Worm (Caenorhabditis elegans) whole organism, late embryonic: ENCODE results near the gene ins-8.

Experiments used
- F13H6.1 ChIP-seq: sonication (generic microtip); optimal IDR thresholded peaks from 2 replicates; lab custom pipeline; 2016; ENCODE audit warnings: missing genetic modification characterization, missing compliant biosample characterization
- K09A11.1 ChIP-seq: sonication (generic microtip); optimal IDR thresholded peaks from 2 replicates; lab custom pipeline; 2017; ENCODE audit warnings: antibody characterized with exemption, mild to moderate bottlenecking, missing genetic modification characterization, missing compliant biosample characterization; ENCODE audit not compliant: insufficient read depth
- Y22D7AL.16 ChIP-seq: sonication (generic microtip); optimal IDR thresholded peaks from 2 replicates; lab custom pipeline; 2016; ENCODE audit warnings: missing genetic modification characterization, missing compliant biosample characterization
- ahr-1 ChIP-seq: sonication (generic microtip); optimal IDR thresholded peaks from 2 replicates; lab custom pipeline; 2016; ENCODE audit warnings: missing genetic modification characterization, missing compliant biosample characterization
- ceh-18 ChIP-seq: sonication (generic microtip); optimal IDR thresholded peaks from 2 replicates; lab custom pipeline; 2016; ENCODE audit warnings: missing genetic modification characterization, missing compliant biosample characterization
- ceh-2 ChIP-seq: sonication (generic microtip); optimal IDR thresholded peaks from 2 replicates; lab custom pipeline; 2016; ENCODE audit warnings: missing genotype, missing genetic modification characterization, missing compliant biosample characterization
- ceh-22 ChIP-seq: sonication (generic microtip); optimal IDR thresholded peaks from 2 replicates; lab custom pipeline; 2017; ENCODE audit warnings: missing biosample characterization, missing genetic modification characterization
- ceh-30 ChIP-seq: fragments of 150-350 bp; optimal IDR thresholded peaks from 2 replicates; lab custom pipeline; 2014; ENCODE audit warnings: missing biosample characterization, missing genetic modification characterization
- ceh-34 ChIP-seq: sonication (generic microtip); optimal IDR thresholded peaks from 2 replicates; lab custom pipeline; 2016; ENCODE audit warnings: mild to moderate bottlenecking, missing genetic modification characterization, missing compliant biosample characterization
- ceh-48 ChIP-seq: sonication (generic microtip); optimal IDR thresholded peaks from 2 replicates; lab custom pipeline; 2016; ENCODE audit warnings: missing genetic modification characterization, inconsistent platforms, missing compliant biosample characterization
- ceh-6 ChIP-seq: fragments of 200-800 bp; sonication (Bioruptor generic); optimal IDR thresholded peaks from 2 replicates; lab custom pipeline; 2018; ENCODE audit warnings: mild to moderate bottlenecking, missing genetic modification characterization, missing compliant biosample characterization
- dmd-4 ChIP-seq: sonication (generic microtip); optimal IDR thresholded peaks from 2 replicates; lab custom pipeline; 2016; ENCODE audit warnings: borderline replicate concordance, missing genetic modification characterization, missing compliant biosample characterization
- dve-1 ChIP-seq: sonication (generic microtip); optimal IDR thresholded peaks from 2 replicates; lab custom pipeline; 2017; ENCODE audit warnings: antibody characterized with exemption, mild to moderate bottlenecking, missing genetic modification characterization, missing compliant biosample characterization
- elt-2 ChIP-seq: sonication (generic microtip); optimal IDR thresholded peaks from 2 replicates; lab custom pipeline; 2016; ENCODE audit warnings: missing genetic modification reagents, missing genetic modification characterization, missing compliant biosample characterization
- ets-4 ChIP-seq: sonication (generic microtip); optimal IDR thresholded peaks from 2 replicates; lab custom pipeline; 2016; ENCODE audit warnings: missing genetic modification characterization, missing compliant biosample characterization
- hlh-13 ChIP-seq: fragments of 200-800 bp; sonication (Bioruptor generic); optimal IDR thresholded peaks from 2 replicates; lab custom pipeline; 2018; ENCODE audit warnings: mild to moderate bottlenecking, missing genetic modification characterization, missing compliant biosample characterization
- hlh-30 ChIP-seq: sonication (generic microtip); optimal IDR thresholded peaks from 2 replicates; lab custom pipeline; 2017; ENCODE audit warnings: antibody characterized with exemption, missing genetic modification characterization, missing compliant biosample characterization; ENCODE audit not compliant: insufficient read depth
- madf-2 ChIP-seq: sonication (generic microtip); optimal IDR thresholded peaks from 2 replicates; lab custom pipeline; 2017; ENCODE audit warnings: missing genetic modification characterization, missing compliant biosample characterization
- nfya-1 ChIP-seq: sonication (generic microtip); optimal IDR thresholded peaks from 2 replicates; lab custom pipeline; 2017; ENCODE audit warnings: missing genetic modification characterization, mild to moderate bottlenecking, missing compliant biosample characterization, antibody characterized with exemption, moderate library complexity
- nhr-11 ChIP-seq: fragments of 150-350 bp; optimal IDR thresholded peaks from 2 replicates; lab custom pipeline; 2014; ENCODE audit warnings: missing biosample characterization, missing genetic modification characterization
- nhr-232 ChIP-seq: sonication (generic microtip); optimal IDR thresholded peaks from 2 replicates; lab custom pipeline; 2016; ENCODE audit warnings: missing genetic modification characterization, missing compliant biosample characterization
- pag-3 ChIP-seq: sonication (generic microtip); optimal IDR thresholded peaks from 2 replicates; lab custom pipeline; 2016; ENCODE audit warnings: missing compliant biosample characterization, missing genetic modification characterization, borderline replicate concordance
- pax-1 ChIP-seq: fragments of 150-350 bp; optimal IDR thresholded peaks from 2 replicates; lab custom pipeline; 2014; ENCODE audit warnings: missing biosample characterization, missing genetic modification characterization
- pha-4 ChIP-seq: fragments of 150-350 bp; optimal IDR thresholded peaks from 2 replicates; lab custom pipeline; 2018; ENCODE audit warnings: missing biosample characterization, missing genetic modification reagents, missing genetic modification characterization
- pqm-1 ChIP-seq: sonication (generic microtip); optimal IDR thresholded peaks from 2 replicates; lab custom pipeline; 2016; ENCODE audit warnings: missing genetic modification characterization, missing compliant biosample characterization
- pros-1 ChIP-seq: fragments of 150-350 bp; optimal IDR thresholded peaks from 2 replicates; lab custom pipeline; 2014; ENCODE audit warnings: missing biosample characterization, missing genetic modification reagents, missing genetic modification characterization
- ref-2 ChIP-seq: sonication (generic microtip); optimal IDR thresholded peaks from 2 replicates; lab custom pipeline; 2016; ENCODE audit warnings: missing genetic modification characterization, missing compliant biosample characterization
- syd-9 ChIP-seq: sonication (generic microtip); optimal IDR thresholded peaks from 2 replicates; lab custom pipeline; 2016; ENCODE audit warnings: mild to moderate bottlenecking, missing genetic modification characterization, moderate library complexity, missing compliant biosample characterization
- tbx-2 ChIP-seq: sonication (generic microtip); optimal IDR thresholded peaks from 2 replicates; lab custom pipeline; 2016; ENCODE audit warnings: missing genetic modification characterization, missing compliant biosample characterization
- tbx-7 ChIP-seq: sonication (generic microtip); optimal IDR thresholded peaks from 2 replicates; lab custom pipeline; 2016; ENCODE audit warnings: missing genotype, missing genetic modification characterization, missing compliant biosample characterization
- unc-3 ChIP-seq, 2 experiments: fragments of 200-800 bp in 1 of 2; sonication (Bioruptor generic) in 1 of 2; sonication (generic microtip) in 1 of 2; conservative IDR thresholded peaks in 1 of 2; optimal IDR thresholded peaks in 1 of 2; 2 replicates each; pipeline versions ENCODE4 v1.3.6 to Lab custom; 2016 to 2022; ENCODE audit warnings: missing compliant biosample characterization in 2 of 2, missing genetic modification characterization in 2 of 2, missing genetic modification reagents in 1 of 2
- unc-42 ChIP-seq: sonication (generic microtip); optimal IDR thresholded peaks from 2 replicates; lab custom pipeline; 2016; ENCODE audit warnings: missing genotype, missing genetic modification characterization, missing compliant biosample characterization
- ztf-16 ChIP-seq: sonication (generic microtip); optimal IDR thresholded peaks from 2 replicates; lab custom pipeline; 2017; ENCODE audit warnings: missing genetic modification characterization, missing compliant biosample characterization

The ins-8 gene

DNA sequence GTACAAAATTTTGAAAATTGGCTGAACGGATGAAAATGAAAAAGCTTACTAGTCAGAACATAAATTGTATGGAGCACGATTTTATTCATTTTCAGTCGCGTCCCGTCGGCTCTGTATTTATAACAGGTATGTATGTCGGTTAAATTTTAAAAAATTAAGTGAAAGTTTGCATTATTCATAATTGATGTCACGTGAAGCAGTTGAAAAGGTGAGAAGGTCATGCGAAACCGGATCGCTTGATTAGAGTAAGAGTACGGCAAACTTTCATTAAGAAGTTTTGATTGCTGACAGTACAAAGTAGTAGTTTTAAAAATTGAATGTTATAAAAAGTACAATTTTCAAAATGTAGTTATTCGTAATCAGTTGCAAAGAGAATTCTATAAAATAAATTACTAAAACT, 7.5 kb downstream of the ins-8 start:
- TF ChIP-seq tbx-7 (tag; lab: Kevin White, UChicago) (no peak), hlh-13 (GFP tag; lab: Kevin White, UChicago) (no peak), pag-3 (no peak), pros-1 (no peak), nhr-11 (tag; lab: Kevin White, UChicago) (no peak), pha-4 (tag; lab: Kevin White, UChicago) (no peak)

DNA sequence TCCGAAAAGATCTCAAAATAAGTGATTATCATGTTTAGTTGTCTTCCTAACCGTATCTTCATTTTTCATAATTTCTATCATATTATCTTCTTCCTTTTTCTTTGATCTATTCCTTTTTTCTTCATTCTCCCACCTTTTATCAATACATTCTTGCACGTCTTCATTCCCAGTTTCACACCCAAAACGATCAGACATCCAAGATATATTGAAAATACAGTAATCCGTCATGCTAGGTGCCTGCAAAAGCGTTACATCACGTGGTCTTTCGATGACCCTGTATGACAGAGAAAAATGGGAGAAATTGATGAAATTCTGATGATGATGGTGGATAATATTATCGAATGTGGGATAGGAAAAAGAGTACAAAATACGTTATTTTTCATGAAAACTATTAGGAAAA, 8.3 kb downstream of the ins-8 start:
- TF ChIP-seq syd-9 (tag; lab: Kevin White, UChicago): no peak
- peak; percentile 30 for TF ChIP-seq hlh-30

DNA sequence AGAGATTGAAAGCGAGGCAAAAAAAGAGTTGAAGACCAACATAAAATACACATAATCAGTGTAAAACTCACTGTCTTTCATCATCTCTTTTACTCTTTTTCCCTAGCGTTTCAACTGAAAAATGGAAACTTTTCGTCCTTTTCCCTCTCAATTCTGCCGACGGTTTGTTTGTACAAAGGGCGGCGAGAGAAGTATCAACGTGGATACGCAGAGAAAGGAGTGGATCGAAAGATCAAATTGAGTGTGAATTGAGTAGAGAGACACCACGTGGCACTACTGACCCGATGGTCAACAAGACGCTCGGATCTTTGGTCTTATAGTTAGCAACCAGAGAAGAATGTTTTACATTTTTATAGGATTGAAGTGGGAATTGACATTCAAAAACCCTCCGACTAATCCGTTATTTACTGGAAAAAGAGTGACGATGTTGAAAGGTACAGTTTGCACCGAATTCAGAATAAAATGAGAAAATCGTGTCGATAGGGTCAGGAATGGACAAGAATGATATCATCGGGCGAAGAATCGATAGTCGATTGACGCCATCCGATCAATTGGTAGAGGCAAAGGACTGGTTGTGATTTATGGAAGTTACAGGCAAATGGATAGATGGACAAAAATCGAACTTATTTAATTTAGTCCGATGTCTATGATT, 9.6 kb downstream of the ins-8 start:
- TF ChIP-seq pqm-1 (tag; lab: Kevin White, UChicago): peak; percentile 10
- TF ChIP-seq hlh-30: peak; percentile 48
- TF ChIP-seq F13H6.1 (tag; lab: Kevin White, UChicago): peak; percentile 30
- TF ChIP-seq ceh-18 (tag; lab: Kevin White, UChicago): peak; percentile 14
- peak; percentile 18 for TF ChIP-seq ceh-34 (tag; lab: Kevin White, UChicago)
- no peak for TF ChIP-seq nhr-11 (tag; lab: Kevin White, UChicago)

DNA sequence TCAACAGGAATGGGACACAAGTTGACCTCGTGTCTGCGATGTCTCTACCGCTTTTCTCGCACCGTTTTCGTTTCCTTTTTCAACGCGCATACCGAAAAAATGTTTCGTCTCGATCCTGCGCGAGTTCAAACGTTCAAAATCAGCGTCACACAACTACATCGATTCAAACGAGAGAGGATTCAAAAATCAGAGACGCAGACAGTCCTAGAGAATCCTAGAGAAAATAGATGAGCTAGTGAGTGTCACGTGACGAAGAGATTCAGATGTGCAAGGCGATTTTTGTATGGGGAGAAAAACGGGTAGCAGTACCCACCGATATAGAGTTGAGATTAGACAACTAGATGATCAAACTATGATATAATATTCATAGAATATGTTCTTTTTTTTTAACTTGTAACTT, 10.8 kb downstream of the ins-8 start:
- TF ChIP-seq nhr-232 (tag; lab: Kevin White, UChicago) (no peak), nfya-1 (tag; lab: Kevin White, UChicago) (no peak), unc-3 (GFP tag; conservative IDR thresholded peaks at IDR 0.05; lab: Robert Waterston, UW) (no peak), unc-3 (tag; optimal IDR thresholded peaks at IDR 0.05; lab: Kevin White, UChicago) (no peak), K09A11.1 (tag; lab: Kevin White, UChicago) (no peak), hlh-30 (peak; percentile 72)

DNA sequence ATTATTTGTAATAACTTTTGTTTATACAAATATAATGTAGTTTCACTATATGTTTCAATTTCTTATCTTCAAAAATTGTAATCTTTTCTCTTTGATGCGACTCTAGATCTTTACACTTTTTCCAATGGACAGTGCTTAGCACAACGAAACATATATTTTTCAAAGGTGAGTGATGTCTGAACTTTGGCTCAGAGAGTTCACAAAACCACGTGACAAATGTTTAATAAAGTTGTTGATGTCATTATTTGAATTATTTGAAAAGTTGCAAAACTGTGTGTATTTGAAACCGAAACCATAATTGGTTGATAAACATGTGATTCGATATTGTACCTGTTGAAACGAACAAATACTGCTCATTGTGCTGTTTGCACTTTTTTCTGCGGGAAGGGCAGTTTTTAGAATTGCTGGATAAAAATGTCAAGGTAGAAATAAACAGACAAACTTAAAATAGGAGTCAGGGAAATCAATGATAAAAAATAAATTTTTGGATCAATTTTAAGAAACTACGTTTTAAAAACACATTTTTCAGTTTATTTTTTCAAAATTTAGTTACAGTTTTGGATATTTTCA, 12.6 kb downstream of the ins-8 start:
- TF ChIP-seq hlh-13 (GFP tag; lab: Kevin White, UChicago) (no peak), ceh-48 (tag; lab: Kevin White, UChicago) (no peak), hlh-30 (peak; percentile 7)

DNA sequence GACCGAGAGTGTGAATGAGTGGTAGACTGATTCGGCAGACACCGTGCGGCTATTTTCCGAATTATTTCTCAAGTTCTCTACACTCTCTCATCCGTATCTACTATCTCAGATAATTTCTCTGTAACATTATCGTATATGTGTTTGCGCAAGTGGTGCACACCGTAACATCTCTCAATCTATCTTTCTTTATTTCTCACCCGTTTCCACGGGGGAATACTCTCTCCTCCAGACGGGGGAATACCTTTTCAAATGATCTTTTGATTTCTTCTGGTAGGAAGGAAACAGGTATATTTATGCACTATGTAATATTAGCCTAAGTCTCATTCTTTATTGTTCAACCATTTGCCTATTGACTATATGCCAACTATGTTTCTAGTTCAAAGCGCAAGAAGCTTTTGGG, 13.7 kb downstream of the ins-8 start:
- TF ChIP-seq ceh-6 (GFP tag; lab: Kevin White, UChicago) (no peak), ahr-1 (tag; lab: Kevin White, UChicago) (no peak), nhr-232 (tag; lab: Kevin White, UChicago) (no peak), ets-4 (tag; lab: Kevin White, UChicago) (no peak), madf-2 (tag; lab: Kevin White, UChicago) (no peak), ceh-34 (tag; lab: Kevin White, UChicago) (peak; percentile 38), tbx-7 (tag; lab: Kevin White, UChicago) (no peak), ref-2 (tag; lab: Kevin White, UChicago) (no peak), pax-1 (tag; lab: Kevin White, UChicago) (no peak), ceh-30 (tag; lab: Kevin White, UChicago) (peak; percentile 8), dve-1 (no peak), ceh-2 (tag; lab: Kevin White, UChicago) (no peak), ztf-16 (tag; lab: Kevin White, UChicago) (no peak), elt-2 (tag; lab: Kevin White, UChicago) (peak; percentile 19), nhr-11 (tag; lab: Kevin White, UChicago) (no peak), ceh-22 (no peak), tbx-2 (peak; percentile 45), dmd-4 (tag; lab: Kevin White, UChicago) (no peak), nfya-1 (tag; lab: Kevin White, UChicago) (peak; percentile 25), pros-1 (no peak), unc-42 (no peak), pha-4 (tag; lab: Kevin White, UChicago) (no peak), Y22D7AL.16 (tag; lab: Kevin White, UChicago) (no peak)
